Worm (Caenorhabditis elegans) whole organism, L3 larva: ENCODE data around the gene glb-16.

Experiments used
- R02D3.7 ChIP-seq: fragments of 150-350 bp; optimal IDR thresholded peaks from 2 replicates; lab custom pipeline; 2014; ENCODE audit warnings: missing biosample characterization, missing genetic modification characterization
- ZK546.5 ChIP-seq: sonication (generic microtip); optimal IDR thresholded peaks from 2 replicates; lab custom pipeline; 2017; ENCODE audit warnings: missing biosample characterization, missing genetic modification characterization
- aly-2 ChIP-seq: fragments of 150-350 bp; optimal IDR thresholded peaks from 2 replicates; lab custom pipeline; 2014; ENCODE audit warnings: missing biosample characterization, missing genetic modification characterization
- ama-1 ChIP-seq: fragments of 150-350 bp; optimal IDR thresholded peaks from 2 replicates; lab custom pipeline; 2018
- ceh-16 ChIP-seq: sonication (generic microtip); optimal IDR thresholded peaks from 2 replicates; lab custom pipeline; 2017; ENCODE audit warnings: missing biosample characterization, missing genetic modification characterization
- ceh-28 ChIP-seq: fragments of 150-350 bp; optimal IDR thresholded peaks from 2 replicates; lab custom pipeline; 2014; ENCODE audit warnings: missing biosample characterization, missing genetic modification reagents, missing genetic modification characterization
- ceh-82 ChIP-seq: fragments of 150-350 bp; optimal IDR thresholded peaks from 2 replicates; lab custom pipeline; 2014; ENCODE audit warnings: missing biosample characterization, missing genetic modification characterization
- ceh-9 ChIP-seq: sonication (generic microtip); optimal IDR thresholded peaks from 2 replicates; lab custom pipeline; 2018; ENCODE audit warnings: missing biosample characterization, missing genetic modification characterization
- elt-1 ChIP-seq: fragments of 150-350 bp; optimal IDR thresholded peaks from 2 replicates; lab custom pipeline; 2014; ENCODE audit warnings: missing biosample characterization, missing genetic modification characterization
- elt-2 ChIP-seq: sonication (generic microtip); optimal IDR thresholded peaks from 2 replicates; lab custom pipeline; 2016; ENCODE audit warnings: missing genetic modification reagents, mild to moderate bottlenecking, missing genetic modification characterization, missing compliant biosample characterization
- elt-3 ChIP-seq, 3 experiments: fragments of 150-350 bp in 1 of 3; sonication (generic microtip) in 2 of 3; optimal IDR thresholded peaks; 2 replicates in 2 of 3; 4 replicates in 1 of 3; lab custom pipeline; 2014 to 2017; ENCODE audit warnings: missing biosample characterization in 3 of 3, missing genetic modification characterization in 3 of 3
- eor-1 ChIP-seq, 2 experiments: fragments of 150-350 bp; optimal IDR thresholded peaks; 2 replicates each; lab custom pipeline; 2014 to 2018; ENCODE audit warnings: missing biosample characterization in 2 of 2, missing genetic modification characterization in 2 of 2
- fkh-10 ChIP-seq: sonication (generic microtip); optimal IDR thresholded peaks from 2 replicates; lab custom pipeline; 2017; ENCODE audit warnings: missing biosample characterization, missing genetic modification reagents, missing genetic modification characterization
- fkh-2 ChIP-seq: fragments of 150-350 bp; optimal IDR thresholded peaks from 2 replicates; lab custom pipeline; 2014; ENCODE audit warnings: missing biosample characterization, missing genetic modification reagents, missing genetic modification characterization
- fos-1 ChIP-seq: fragments of 150-350 bp; optimal IDR thresholded peaks from 2 replicates; lab custom pipeline; 2014; ENCODE audit warnings: missing biosample characterization, missing genetic modification characterization
- hmg-11 ChIP-seq: sonication (generic microtip); optimal IDR thresholded peaks from 2 replicates; lab custom pipeline; 2016; ENCODE audit warnings: missing genetic modification characterization, missing compliant biosample characterization
- jun-1 ChIP-seq: fragments of 150-350 bp; optimal IDR thresholded peaks from 2 replicates; lab custom pipeline; 2014; ENCODE audit warnings: missing biosample characterization, missing genetic modification reagents, missing genetic modification characterization
- lin-15B ChIP-seq: fragments of 150-350 bp; optimal IDR thresholded peaks from 2 replicates; lab custom pipeline; 2014; ENCODE audit warnings: missing biosample characterization, missing genetic modification characterization
- lin-39 ChIP-seq: fragments of 150-350 bp; optimal IDR thresholded peaks from 2 replicates; lab custom pipeline; 2018; ENCODE audit warnings: missing biosample characterization, missing genetic modification reagents, missing genetic modification characterization
- mml-1 ChIP-seq: fragments of 150-350 bp; sonication (generic microtip); optimal IDR thresholded peaks from 3 replicates; lab custom pipeline; 2014; ENCODE audit warnings: missing biosample characterization, missing genetic modification characterization
- nhr-12 ChIP-seq: fragments of 150-350 bp; optimal IDR thresholded peaks from 2 replicates; lab custom pipeline; 2014; ENCODE audit warnings: missing biosample characterization, missing genetic modification characterization
- nhr-23 ChIP-seq: fragments of 150-350 bp; optimal IDR thresholded peaks from 2 replicates; lab custom pipeline; 2014; ENCODE audit warnings: missing biosample characterization, missing genetic modification reagents, missing genetic modification characterization
- nhr-25 ChIP-seq: sonication (generic microtip); optimal IDR thresholded peaks from 2 replicates; lab custom pipeline; 2017; ENCODE audit warnings: missing biosample characterization, missing genetic modification characterization
- nhr-28 ChIP-seq: fragments of 150-350 bp; optimal IDR thresholded peaks from 2 replicates; lab custom pipeline; 2014; ENCODE audit warnings: missing biosample characterization, missing genetic modification characterization
- nhr-43 ChIP-seq: sonication (generic microtip); optimal IDR thresholded peaks from 2 replicates; lab custom pipeline; 2016; ENCODE audit warnings: mild to moderate bottlenecking, missing genetic modification characterization, missing compliant biosample characterization; ENCODE audit not compliant: poor library complexity, severe bottlenecking
- nhr-67 ChIP-seq: fragments of 150-350 bp; optimal IDR thresholded peaks from 2 replicates; lab custom pipeline; 2014; ENCODE audit warnings: missing biosample characterization, missing genetic modification characterization
- nhr-76 ChIP-seq: fragments of 150-350 bp; sonication (generic microtip); optimal IDR thresholded peaks from 5 replicates; lab custom pipeline; 2014; ENCODE audit warnings: missing biosample characterization, missing genetic modification characterization
- nhr-77 ChIP-seq: fragments of 150-350 bp; optimal IDR thresholded peaks from 2 replicates; lab custom pipeline; 2014; ENCODE audit warnings: missing biosample characterization, missing genetic modification characterization
- pha-4 ChIP-seq: fragments of 150-350 bp; optimal IDR thresholded peaks from 2 replicates; lab custom pipeline; 2014; ENCODE audit warnings: missing biosample characterization, missing genetic modification reagents, missing genetic modification characterization
- pqm-1 ChIP-seq: fragments of 150-350 bp; optimal IDR thresholded peaks from 2 replicates; lab custom pipeline; 2017; ENCODE audit warnings: missing biosample characterization, missing genetic modification characterization, inconsistent platforms
- sea-2 ChIP-seq: fragments of 150-350 bp; sonication (generic microtip); optimal IDR thresholded peaks from 4 replicates; lab custom pipeline; 2014; ENCODE audit warnings: missing biosample characterization, missing genetic modification reagents, missing genetic modification characterization
- snpc-4 ChIP-seq: fragments of 150-350 bp; optimal IDR thresholded peaks from 2 replicates; lab custom pipeline; 2014; ENCODE audit warnings: missing biosample characterization, missing genetic modification characterization
- unc-39 ChIP-seq: sonication (generic microtip); optimal IDR thresholded peaks from 4 replicates; lab custom pipeline; 2017; ENCODE audit warnings: missing biosample characterization, missing genetic modification characterization
- unc-62 ChIP-seq: fragments of 150-350 bp; sonication (generic microtip); optimal IDR thresholded peaks from 4 replicates; lab custom pipeline; 2014; ENCODE audit warnings: missing biosample characterization, missing genetic modification reagents, missing genetic modification characterization
- zag-1 ChIP-seq: fragments of 150-350 bp; optimal IDR thresholded peaks from 2 replicates; lab custom pipeline; 2014; ENCODE audit warnings: missing biosample characterization, missing genetic modification characterization
- ztf-11 ChIP-seq: fragments of 150-350 bp; optimal IDR thresholded peaks from 2 replicates; lab custom pipeline; 2014; ENCODE audit warnings: missing biosample characterization, missing genetic modification characterization
- ztf-4 ChIP-seq: fragments of 150-350 bp; optimal IDR thresholded peaks from 2 replicates; lab custom pipeline; 2014; ENCODE audit warnings: missing biosample characterization, missing genetic modification characterization

Gene glb-16

DNA sequence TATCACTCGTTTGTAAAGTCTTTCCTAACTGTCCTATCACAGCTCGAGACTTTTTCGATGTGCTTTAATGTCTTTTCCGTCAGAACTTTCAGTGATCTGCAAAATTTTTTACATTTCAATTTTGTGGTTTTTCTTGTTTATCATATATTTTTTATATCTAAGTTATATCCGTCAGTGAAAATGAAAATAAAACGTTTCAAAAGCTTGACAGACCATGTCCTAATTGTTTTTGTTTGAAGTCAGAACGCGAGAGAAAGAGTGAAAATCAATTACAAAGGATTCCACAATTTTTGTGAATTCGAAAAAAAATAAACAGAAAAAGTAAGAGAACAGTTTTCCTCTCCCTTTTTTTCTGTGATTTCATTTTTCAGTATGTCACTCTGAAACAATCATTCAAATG is 8.2 kb upstream of the glb-16 start, which contains the start of gene F46C8.1:
TSS of gene F46C8.1 (plus strand) at position 301 of the 400 bp plus-strand sequence.
- TF ChIP-seq ceh-16 (tag; lab: Kevin White, UChicago) = no peak
- TF ChIP-seq sea-2 (GFP tag; lab: Kevin White, UChicago) = no peak
- no peak for TF ChIP-seq ZK546.5 (tag; lab: Kevin White, UChicago)
- TF ChIP-seq nhr-43 (tag; lab: Kevin White, UChicago) = no peak
- no peak for TF ChIP-seq unc-39 (tag; lab: Kevin White, UChicago)
- TF ChIP-seq fos-1 = no peak
- TF ChIP-seq, all 47 proteins: peak for 0

DNA sequence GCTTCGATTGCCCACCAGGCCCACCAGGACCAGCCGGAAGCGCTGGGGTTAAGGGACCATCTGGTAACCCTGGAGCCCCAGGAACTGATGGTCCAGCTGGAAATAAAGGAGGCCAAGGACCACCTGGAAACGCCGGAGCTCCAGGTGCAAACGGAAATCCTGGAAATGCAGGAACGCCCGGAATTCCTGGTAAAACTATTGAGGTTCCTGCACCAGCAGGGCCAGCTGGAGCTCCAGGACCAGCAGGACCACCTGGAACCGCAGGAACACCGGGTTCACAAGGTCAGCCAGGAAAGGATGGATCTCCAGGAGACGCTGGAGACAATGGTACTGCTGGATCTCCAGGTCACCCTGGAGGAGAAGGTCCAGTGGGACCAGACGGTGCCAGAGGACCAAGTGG is 7.8 kb upstream of the glb-16 start:
- TF ChIP-seq nhr-67 (tag; lab: Kevin White, UChicago) (no peak), hmg-11 (tag; lab: Kevin White, UChicago) (no peak), unc-62 (GFP tag; lab: Kevin White, UChicago) (no peak), ceh-82 (tag; lab: Kevin White, UChicago) (no peak), ztf-4 (tag; lab: Kevin White, UChicago) (no peak), ceh-16 (tag; lab: Kevin White, UChicago) (no peak), nhr-76 (tag; lab: Kevin White, UChicago) (no peak), ceh-9 (tag; lab: Kevin White, UChicago) (no peak), lin-39 (tag; lab: Kevin White, UChicago) (no peak), elt-2 (tag; lab: Kevin White, UChicago) (no peak), nhr-28 (tag; lab: Kevin White, UChicago) (no peak), ama-1 (lab: Kevin White, UChicago) (no peak), lin-15B (tag; lab: Kevin White, UChicago) (no peak), nhr-43 (tag; lab: Kevin White, UChicago) (no peak), aly-2 (no peak), snpc-4 (tag; lab: Kevin White, UChicago) (no peak)

DNA sequence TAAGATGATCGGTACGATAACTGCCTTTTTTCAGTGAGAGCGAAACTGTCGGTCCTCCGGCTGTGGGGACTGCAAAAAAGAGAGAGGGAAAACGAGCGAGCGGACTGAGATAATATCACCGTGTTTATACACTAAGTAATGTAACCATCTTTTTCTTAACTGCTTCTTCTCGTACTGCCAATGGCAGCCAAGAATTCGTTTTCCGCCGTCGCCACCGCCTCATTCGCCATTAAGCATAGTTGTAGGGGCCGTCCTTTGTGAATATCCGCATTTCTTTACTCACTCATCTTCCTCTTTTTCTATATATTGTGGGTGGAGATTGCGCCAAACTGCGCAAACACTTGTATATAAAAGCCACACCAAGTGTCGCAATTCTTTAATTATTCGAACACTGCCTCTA is 6.6 kb upstream of the glb-16 start, which contains the start of gene col-174:
TSS of gene col-174 (plus strand) at position 301 of the 400 bp plus-strand sequence.
- TF ChIP-seq ceh-28 (tag; lab: Kevin White, UChicago) (no peak), nhr-28 (tag; lab: Kevin White, UChicago) (no peak), fkh-2 (tag; lab: Kevin White, UChicago) (no peak), ZK546.5 (tag; lab: Kevin White, UChicago) (no peak), pqm-1 (tag; lab: Kevin White, UChicago) (no peak), jun-1 (tag; lab: Kevin White, UChicago) (no peak), fkh-10 (GFP tag; lab: Kevin White, UChicago) (no peak)

DNA sequence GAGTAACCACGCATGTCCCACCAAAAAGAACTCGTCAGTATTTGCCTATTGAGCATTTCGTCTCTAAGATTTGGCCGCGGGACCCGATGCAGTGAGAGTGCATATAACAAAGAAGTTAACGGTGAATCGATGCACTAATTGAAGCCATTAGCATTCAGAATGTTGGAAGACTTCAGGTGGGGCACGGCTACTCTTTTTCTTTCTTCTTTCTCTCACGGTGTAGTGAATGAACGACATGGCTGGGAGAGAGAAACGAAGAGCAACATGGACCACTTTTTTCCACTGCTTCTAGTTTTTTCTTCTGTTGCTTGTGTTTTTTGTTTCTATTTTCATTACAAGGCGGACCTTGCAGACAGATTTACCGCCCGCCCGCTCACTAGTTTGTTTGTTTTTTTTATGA is 1.1 kb upstream of the glb-16 start:
- no peak for TF ChIP-seq eor-1 (tag; optimal IDR thresholded peaks at IDR 0.05; lab: Kevin White, UChicago)
- TF ChIP-seq fkh-10 (GFP tag; lab: Kevin White, UChicago) = no peak
- no peak for TF ChIP-seq nhr-12 (tag; lab: Kevin White, UChicago)
- TF ChIP-seq ztf-11 = no peak
- TF ChIP-seq pha-4 = no peak
- no peak for TF ChIP-seq hmg-11 (tag; lab: Kevin White, UChicago)
- no peak for TF ChIP-seq nhr-25 (tag; lab: Kevin White, UChicago)
- no peak for TF ChIP-seq ceh-82 (tag; lab: Kevin White, UChicago)
- no peak for TF ChIP-seq elt-3 (tag; optimal IDR thresholded peaks at IDR 0.05; lab: Kevin White, UChicago)
- no peak for TF ChIP-seq nhr-28 (tag; lab: Kevin White, UChicago)
- no peak for TF ChIP-seq fkh-2 (tag; lab: Kevin White, UChicago)
- TF ChIP-seq, all 47 proteins: peak for 0

DNA sequence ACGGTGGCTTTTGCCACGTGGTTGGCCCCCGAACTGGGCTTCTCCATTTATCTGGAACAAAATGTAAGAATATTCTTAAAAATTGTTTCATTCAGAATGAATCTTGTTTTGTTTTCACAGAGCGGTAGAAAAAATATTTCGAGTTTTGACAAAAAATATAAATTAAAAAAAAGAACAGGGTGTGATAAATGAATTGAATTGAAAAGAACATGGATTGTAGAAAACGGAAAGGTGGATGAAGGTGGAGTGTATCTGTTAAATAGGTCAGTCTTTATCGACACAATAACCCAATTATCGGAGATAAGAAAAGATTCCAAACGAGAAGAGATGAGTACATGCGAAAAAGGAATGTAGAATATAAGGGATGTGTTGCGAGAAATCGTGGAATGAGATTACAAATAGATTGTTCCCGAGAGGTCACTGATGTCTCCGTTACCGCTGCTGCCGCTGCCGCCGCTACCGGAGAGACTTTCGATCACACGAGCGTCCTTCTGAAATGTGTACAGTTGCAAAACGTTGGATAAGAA is 2.1 kb downstream of the glb-16 start, which contains the start of gene dpy-7:
TSS of gene dpy-7 (minus strand) at position 51 of the 527 bp plus-strand sequence.
- TF ChIP-seq zag-1 (no peak), elt-2 (tag; lab: Kevin White, UChicago) (no peak), mml-1 (no peak), nhr-12 (tag; lab: Kevin White, UChicago) (no peak), nhr-23 (tag; lab: Kevin White, UChicago) (peak; percentile 98), sea-2 (GFP tag; lab: Kevin White, UChicago) (no peak), nhr-43 (tag; lab: Kevin White, UChicago) (peak; percentile 26), ceh-16 (tag; lab: Kevin White, UChicago) (no peak), nhr-77 (tag; lab: Kevin White, UChicago) (no peak), elt-1 (tag; lab: Kevin White, UChicago) (no peak), R02D3.7 (tag; lab: Kevin White, UChicago) (no peak), ceh-82 (tag; lab: Kevin White, UChicago) (no peak), ztf-4 (tag; lab: Kevin White, UChicago) (no peak)
- TF ChIP-seq, all 47 proteins: peak for 2
